Fruit fly (Drosophila melanogaster): ENCODE results near the gene CG15544.

CG15544 gene

DNA sequence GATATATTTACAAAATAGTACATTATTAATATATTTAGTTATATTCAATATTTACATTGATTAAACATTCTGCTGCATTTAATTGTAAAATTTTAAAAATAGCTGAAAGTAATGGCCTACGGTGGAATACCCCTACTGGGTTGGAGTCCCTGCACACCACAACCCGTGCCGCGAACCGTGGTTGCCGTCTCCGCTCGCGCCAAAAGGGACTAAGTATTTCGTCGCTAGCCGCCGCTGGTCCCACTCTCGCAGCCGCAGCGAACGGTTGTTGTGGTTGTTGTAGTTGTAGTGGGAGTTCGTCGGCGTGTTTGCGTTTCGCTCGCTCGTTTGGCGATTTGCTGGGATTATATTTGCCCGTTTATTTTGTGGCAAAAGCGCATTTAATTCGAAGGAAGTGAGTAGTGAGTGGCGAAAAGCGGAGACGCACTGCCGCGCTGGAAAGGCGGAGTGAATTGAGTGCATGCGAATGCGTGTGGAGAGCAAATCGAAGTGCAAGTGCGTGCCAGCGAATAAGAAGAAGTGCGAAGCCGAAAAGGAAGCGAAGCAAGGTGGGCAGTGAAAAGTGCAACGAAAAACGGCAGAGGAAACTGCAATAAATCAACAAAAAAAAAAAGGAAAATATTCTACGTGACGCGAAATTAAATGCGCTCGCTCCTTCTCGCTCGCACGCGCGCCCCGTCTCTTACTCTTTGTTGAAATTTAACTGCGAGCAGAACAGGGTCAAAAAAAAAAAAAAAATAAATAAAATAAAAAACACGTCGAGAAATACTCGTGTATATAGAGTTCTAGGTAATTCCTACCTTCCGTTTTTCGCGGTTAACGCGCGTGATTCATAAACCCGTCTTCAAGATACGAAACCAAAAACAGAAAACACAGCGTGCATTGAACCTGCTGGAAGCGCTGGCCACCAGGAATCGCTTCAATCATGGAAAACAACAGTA, 19.0 kb upstream of the CG15544 start, which contains the start of gene cindr (continued):
- peak; percentile 63 for TF ChIP-seq tna (GFP tag; IDR thresholded peaks at IDR 0.05; ENCODE audit: partially characterized antibody)
- TF ChIP-seq bab2 (GFP tag; optimal IDR thresholded peaks at IDR 0.05) = peak; percentile 17
- peak; percentile 61 for TF ChIP-seq BEAF-32 (GFP tag; optimal IDR thresholded peaks at IDR 0.05)
- TF ChIP-seq Hr78 (GFP tag; optimal IDR thresholded peaks at IDR 0.05) = no peak
- no peak for TF ChIP-seq E2f1 (GFP tag; IDR thresholded peaks at IDR 0.05)
- peak; percentile 32 for TF ChIP-seq sd (tag; optimal IDR thresholded peaks at IDR 0.05)
- TF ChIP-seq gro (GFP tag; optimal IDR thresholded peaks at IDR 0.05) = peak; percentile 44
- peak; percentile 36 to 42 for TF ChIP-seq chif (GFP tag; optimal IDR thresholded peaks at IDR 0.05)
- peak; percentile 63; the same call in 2 of the 3 replicates for TF ChIP-seq ken (GFP tag; IDR thresholded peaks at IDR 0.05)
- no peak for TF ChIP-seq D19B (GFP tag; optimal IDR thresholded peaks at IDR 0.05)
- TF ChIP-seq Bteb2 (GFP tag; optimal IDR thresholded peaks at IDR 0.05) = no peak
- peak; percentile 31 for TF ChIP-seq pb (GFP tag; optimal IDR thresholded peaks at IDR 0.05)
- peak; percentile 91 for TF ChIP-seq CG1603 (tag; optimal IDR thresholded peaks at IDR 0.05)
- no peak for TF ChIP-seq usp (GFP tag; optimal IDR thresholded peaks at IDR 0.05)
- peak; percentile 45 for TF ChIP-seq CG3163 (GFP tag; optimal IDR thresholded peaks at IDR 0.05)
- no peak for TF ChIP-seq en (GFP tag; optimal IDR thresholded peaks at IDR 0.05)
- peak; percentile 48 for TF ChIP-seq Xbp1 (GFP tag; optimal IDR thresholded peaks at IDR 0.05)
- TF ChIP-seq CG1602 (GFP tag; optimal IDR thresholded peaks at IDR 0.05) = no peak
- peak; percentile 41 for TF ChIP-seq maf-S (GFP tag; optimal IDR thresholded peaks at IDR 0.05)
- TF ChIP-seq Dip2 (GFP tag; IDR thresholded peaks at IDR 0.05) = no peak
- TF ChIP-seq CG14860 (GFP tag; IDR thresholded peaks at IDR 0.05; ENCODE audit: partially characterized antibody) = no peak
- peak; percentile 54 for TF ChIP-seq CG15601 (tag; optimal IDR thresholded peaks at IDR 0.05)
- TF ChIP-seq jing (GFP tag; optimal IDR thresholded peaks at IDR 0.05) = no peak
- peak; percentile 40; the same call in 1 of the 2 replicates for TF ChIP-seq Ptx1 (GFP tag; IDR thresholded peaks at IDR 0.05)
- TF ChIP-seq Lhr (GFP tag; optimal IDR thresholded peaks at IDR 0.05) = peak; percentile 98
- TF ChIP-seq MTF-1 (GFP tag; optimal IDR thresholded peaks at IDR 0.05; ENCODE audit: borderline replicate concordance) = no peak
- peak; percentile 81 for TF ChIP-seq CG17186 (GFP tag; optimal IDR thresholded peaks at IDR 0.05)
- TF ChIP-seq ssp (GFP tag; IDR thresholded peaks at IDR 0.05) = peak; percentile 81
- TF ChIP-seq CG9932 (GFP tag; IDR thresholded peaks at IDR 0.05) = peak; percentile 80
- peak; percentile 81 for TF ChIP-seq sqz (GFP tag; optimal IDR thresholded peaks at IDR 0.05)
- TF ChIP-seq CG31441 (GFP tag; IDR thresholded peaks at IDR 0.05) = 0 out of 2 replicates have a peak, but pooled peaks have one; percentile 34
- TF ChIP-seq BtbVII (GFP tag; optimal IDR thresholded peaks at IDR 0.05) = no peak
- TF ChIP-seq otp (GFP tag; IDR thresholded peaks at IDR 0.05) = no peak
- no peak; the same call in 1 of the 2 replicates for TF ChIP-seq ttk (GFP tag; IDR thresholded peaks at IDR 0.05)
- TF ChIP-seq row (GFP tag; IDR thresholded peaks at IDR 0.05) = peak; percentile 90
- no peak for TF ChIP-seq zfh1 (GFP tag; IDR thresholded peaks at IDR 0.05)
- no peak for TF ChIP-seq CG10565 (GFP tag; optimal IDR thresholded peaks at IDR 0.05)
- TF ChIP-seq CG12104 (GFP tag; optimal IDR thresholded peaks at IDR 0.05) = no peak
- peak; percentile 36 for TF ChIP-seq vvl (GFP tag; IDR thresholded peaks at IDR 0.05)
- peak; percentile 84 for TF ChIP-seq Dbx (GFP tag; IDR thresholded peaks at IDR 0.05)
- peak; percentile 48 for TF ChIP-seq CG2678 (tag; optimal IDR thresholded peaks at IDR 0.05)
- no peak for TF ChIP-seq schlank (tag; optimal IDR thresholded peaks at IDR 0.05)
- no peak for TF ChIP-seq toy (GFP tag; IDR thresholded peaks at IDR 0.05)
- TF ChIP-seq CG4424 (GFP tag; optimal IDR thresholded peaks at IDR 0.05) = peak; percentile 36
- TF ChIP-seq cas (GFP tag; IDR thresholded peaks at IDR 0.05) = peak; percentile 57; the same call in 1 of the 2 replicates
- TF ChIP-seq CG12769 (tag; optimal IDR thresholded peaks at IDR 0.05) = peak; percentile 67
- TF ChIP-seq CG11247 (GFP tag; IDR thresholded peaks at IDR 0.05) = peak; percentile 39; the same call in 1 of the 2 replicates
- peak; percentile 23 for TF ChIP-seq CG30431 (GFP tag; optimal IDR thresholded peaks at IDR 0.05)
- peak; percentile 74 for TF ChIP-seq Abd-B (GFP tag; optimal IDR thresholded peaks at IDR 0.05)

All from whole organism, embryonic.